Worm (Caenorhabditis elegans) whole organism, L3 larva: Measurements from ENCODE around the gene oac-46.

Experiments
- R02D3.7 ChIP-seq: fragments of 150-350 bp; optimal IDR thresholded peaks from 2 replicates; lab custom pipeline; 2014; ENCODE audit warnings: missing biosample characterization, missing genetic modification characterization
- ZK546.5 ChIP-seq: sonication (generic microtip); optimal IDR thresholded peaks from 2 replicates; lab custom pipeline; 2017; ENCODE audit warnings: missing biosample characterization, missing genetic modification characterization
- aly-2 ChIP-seq: fragments of 150-350 bp; optimal IDR thresholded peaks from 2 replicates; lab custom pipeline; 2014; ENCODE audit warnings: missing biosample characterization, missing genetic modification characterization
- ama-1 ChIP-seq: fragments of 150-350 bp; optimal IDR thresholded peaks from 2 replicates; lab custom pipeline; 2018
- ceh-16 ChIP-seq: sonication (generic microtip); optimal IDR thresholded peaks from 2 replicates; lab custom pipeline; 2017; ENCODE audit warnings: missing biosample characterization, missing genetic modification characterization
- ceh-28 ChIP-seq: fragments of 150-350 bp; optimal IDR thresholded peaks from 2 replicates; lab custom pipeline; 2014; ENCODE audit warnings: missing biosample characterization, missing genetic modification reagents, missing genetic modification characterization
- ceh-82 ChIP-seq: fragments of 150-350 bp; optimal IDR thresholded peaks from 2 replicates; lab custom pipeline; 2014; ENCODE audit warnings: missing biosample characterization, missing genetic modification characterization
- egl-27 ChIP-seq: sonication (generic microtip); optimal IDR thresholded peaks from 4 replicates; lab custom pipeline; 2017; ENCODE audit warnings: missing biosample characterization, missing genetic modification reagents, missing genetic modification characterization
- egl-5 ChIP-seq: fragments of 150-350 bp; optimal IDR thresholded peaks from 2 replicates; lab custom pipeline; 2017; ENCODE audit warnings: missing biosample characterization, missing genetic modification reagents, missing genetic modification characterization, inconsistent platforms
- elt-2 ChIP-seq: sonication (generic microtip); optimal IDR thresholded peaks from 2 replicates; lab custom pipeline; 2016; ENCODE audit warnings: missing genetic modification reagents, mild to moderate bottlenecking, missing genetic modification characterization, missing compliant biosample characterization
- elt-3 ChIP-seq, 3 experiments: fragments of 150-350 bp in 1 of 3; sonication (generic microtip) in 2 of 3; optimal IDR thresholded peaks; 2 replicates in 2 of 3; 4 replicates in 1 of 3; lab custom pipeline; 2014 to 2017; ENCODE audit warnings: missing biosample characterization in 3 of 3, missing genetic modification characterization in 3 of 3
- eor-1 ChIP-seq, 2 experiments: fragments of 150-350 bp; optimal IDR thresholded peaks; 2 replicates each; lab custom pipeline; 2014 to 2018; ENCODE audit warnings: missing biosample characterization in 2 of 2, missing genetic modification characterization in 2 of 2
- fkh-2 ChIP-seq: fragments of 150-350 bp; optimal IDR thresholded peaks from 2 replicates; lab custom pipeline; 2014; ENCODE audit warnings: missing biosample characterization, missing genetic modification reagents, missing genetic modification characterization
- hmg-11 ChIP-seq: sonication (generic microtip); optimal IDR thresholded peaks from 2 replicates; lab custom pipeline; 2016; ENCODE audit warnings: missing genetic modification characterization, missing compliant biosample characterization
- jun-1 ChIP-seq: fragments of 150-350 bp; optimal IDR thresholded peaks from 2 replicates; lab custom pipeline; 2014; ENCODE audit warnings: missing biosample characterization, missing genetic modification reagents, missing genetic modification characterization
- lin-39 ChIP-seq: fragments of 150-350 bp; optimal IDR thresholded peaks from 2 replicates; lab custom pipeline; 2018; ENCODE audit warnings: missing biosample characterization, missing genetic modification reagents, missing genetic modification characterization
- lsy-12 ChIP-seq: sonication (generic microtip); optimal IDR thresholded peaks from 2 replicates; lab custom pipeline; 2016; ENCODE audit warnings: mild to moderate bottlenecking, missing genetic modification characterization, missing compliant biosample characterization
- nfya-1 ChIP-seq: sonication (generic microtip); optimal IDR thresholded peaks from 2 replicates; lab custom pipeline; 2017; ENCODE audit warnings: missing genetic modification characterization, mild to moderate bottlenecking, missing compliant biosample characterization, antibody characterized with exemption, moderate library complexity; ENCODE audit not compliant: insufficient read depth
- nhr-11 ChIP-seq: fragments of 150-350 bp; optimal IDR thresholded peaks from 2 replicates; lab custom pipeline; 2014; ENCODE audit warnings: missing biosample characterization, missing genetic modification characterization
- nhr-12 ChIP-seq: fragments of 150-350 bp; optimal IDR thresholded peaks from 2 replicates; lab custom pipeline; 2014; ENCODE audit warnings: missing biosample characterization, missing genetic modification characterization
- nhr-23 ChIP-seq: fragments of 150-350 bp; optimal IDR thresholded peaks from 2 replicates; lab custom pipeline; 2014; ENCODE audit warnings: missing biosample characterization, missing genetic modification reagents, missing genetic modification characterization
- nhr-25 ChIP-seq: sonication (generic microtip); optimal IDR thresholded peaks from 2 replicates; lab custom pipeline; 2017; ENCODE audit warnings: missing biosample characterization, missing genetic modification characterization
- nhr-28 ChIP-seq: fragments of 150-350 bp; optimal IDR thresholded peaks from 2 replicates; lab custom pipeline; 2014; ENCODE audit warnings: missing biosample characterization, missing genetic modification characterization
- nhr-43 ChIP-seq: sonication (generic microtip); optimal IDR thresholded peaks from 2 replicates; lab custom pipeline; 2016; ENCODE audit warnings: mild to moderate bottlenecking, missing genetic modification characterization, missing compliant biosample characterization; ENCODE audit not compliant: poor library complexity, severe bottlenecking
- nhr-67 ChIP-seq: fragments of 150-350 bp; optimal IDR thresholded peaks from 2 replicates; lab custom pipeline; 2014; ENCODE audit warnings: missing biosample characterization, missing genetic modification characterization
- nhr-77 ChIP-seq: fragments of 150-350 bp; optimal IDR thresholded peaks from 2 replicates; lab custom pipeline; 2014; ENCODE audit warnings: missing biosample characterization, missing genetic modification characterization
- pha-4 ChIP-seq: fragments of 150-350 bp; optimal IDR thresholded peaks from 2 replicates; lab custom pipeline; 2014; ENCODE audit warnings: missing biosample characterization, missing genetic modification reagents, missing genetic modification characterization
- sea-2 ChIP-seq: fragments of 150-350 bp; sonication (generic microtip); optimal IDR thresholded peaks from 4 replicates; lab custom pipeline; 2014; ENCODE audit warnings: missing biosample characterization, missing genetic modification reagents, missing genetic modification characterization
- skn-1 ChIP-seq: fragments of 150-350 bp; optimal IDR thresholded peaks from 2 replicates; lab custom pipeline; 2014; ENCODE audit warnings: missing biosample characterization, missing genetic modification characterization
- snpc-4 ChIP-seq: fragments of 150-350 bp; optimal IDR thresholded peaks from 2 replicates; lab custom pipeline; 2014; ENCODE audit warnings: missing biosample characterization, missing genetic modification characterization
- tbx-2 ChIP-seq: sonication (generic microtip); optimal IDR thresholded peaks from 2 replicates; lab custom pipeline; 2016; ENCODE audit warnings: mild to moderate bottlenecking, missing genetic modification characterization, missing compliant biosample characterization
- unc-62 ChIP-seq: fragments of 150-350 bp; sonication (generic microtip); optimal IDR thresholded peaks from 4 replicates; lab custom pipeline; 2014; ENCODE audit warnings: missing biosample characterization, missing genetic modification reagents, missing genetic modification characterization
- ztf-4 ChIP-seq: fragments of 150-350 bp; optimal IDR thresholded peaks from 2 replicates; lab custom pipeline; 2014; ENCODE audit warnings: missing biosample characterization, missing genetic modification characterization

The oac-46 gene

ce11 chrII:8821140-8821595 lies 30.7 kb downstream of the oac-46 start, which contains the start of gene F46C5.1:
Gene F46C5.1, minus strand, starts transcription at chrII:8821190.
- TF ChIP-seq eor-1 (tag; optimal IDR thresholded peaks at IDR 0.05; lab: Kevin White, UChicago) (no peak), nhr-67 (tag; lab: Kevin White, UChicago) (no peak), pha-4 (no peak), ztf-4 (tag; lab: Kevin White, UChicago) (no peak), jun-1 (tag; lab: Kevin White, UChicago) (no peak), hmg-11 (tag; lab: Kevin White, UChicago) (no peak), ZK546.5 (tag; lab: Kevin White, UChicago) (no peak), nhr-43 (tag; lab: Kevin White, UChicago) (peak; percentile 48), aly-2 (tag; lab: Kevin White, UChicago) (no peak), nfya-1 (tag; lab: Kevin White, UChicago) (peak; percentile 16), ceh-82 (no peak)
- TF ChIP-seq, all 47 proteins: peak for 2

- TF ChIP-seq ceh-16 (peak; percentile 31), fkh-2 (tag; lab: Kevin White, UChicago) (no peak), nhr-23 (peak; percentile 25), nhr-25 (tag; lab: Kevin White, UChicago) (peak; percentile 63), elt-3 (tag; optimal IDR thresholded peaks at IDR 0.05; lab: Kevin White, UChicago) (peak in 1 of 3 experiments; percentile 71), tbx-2 (tag; lab: Kevin White, UChicago) (no peak), elt-2 (tag; lab: Kevin White, UChicago) (no peak), nhr-12 (no peak), ama-1 (lab: Kevin White, UChicago) (peak; percentile 99), skn-1 (tag; lab: Kevin White, UChicago) (no peak), nhr-77 (tag; lab: Kevin White, UChicago) (no peak), aly-2 (tag; lab: Kevin White, UChicago) (no peak), nhr-67 (tag; lab: Kevin White, UChicago) (no peak), unc-62 (peak; percentile 14), jun-1 (tag; lab: Kevin White, UChicago) (peak; percentile 40), lsy-12 (tag; lab: Kevin White, UChicago) (peak; percentile 25), sea-2 (GFP tag; lab: Kevin White, UChicago) (no peak), lin-39 (tag; lab: Kevin White, UChicago) (no peak), ceh-28 (tag; lab: Kevin White, UChicago) (no peak), nhr-11 (tag; lab: Kevin White, UChicago) (no peak), egl-5 (no peak), egl-27 (no peak), ztf-4 (tag; lab: Kevin White, UChicago) (peak; percentile 57), nhr-43 (tag; lab: Kevin White, UChicago) (peak; percentile 84)
These were observed 31.5 kb downstream of the oac-46 start for ce11 chrII:8820126-8820972.

- peak; percentile 88 for TF ChIP-seq nhr-43 (tag; lab: Kevin White, UChicago)
- no peak for TF ChIP-seq R02D3.7
- no peak for TF ChIP-seq nhr-77 (tag; lab: Kevin White, UChicago)
- TF ChIP-seq snpc-4 (tag; lab: Kevin White, UChicago), result no peak
- TF ChIP-seq nhr-11 (tag; lab: Kevin White, UChicago), result no peak
- TF ChIP-seq ceh-28 (tag; lab: Kevin White, UChicago), result no peak
- no peak for TF ChIP-seq nfya-1 (tag; lab: Kevin White, UChicago)
- TF ChIP-seq nhr-25 (tag; lab: Kevin White, UChicago), result peak; percentile 49
- no peak for TF ChIP-seq nhr-67 (tag; lab: Kevin White, UChicago)
- peak; percentile 9 for TF ChIP-seq nhr-28 (tag; lab: Kevin White, UChicago)
- TF ChIP-seq ama-1 (lab: Kevin White, UChicago), result no peak
- peak; percentile 69 for TF ChIP-seq nhr-23
These were observed 32.7 kb downstream of the oac-46 start, which contains the start of gene F46C5.10 for ce11 chrII:8818978-8819896. Gene F46C5.10, minus strand, starts transcription at chrII:8819028.
